Worm (Caenorhabditis elegans) whole organism, early embryonic: ENCODE measurements around the gene Y54G2A.40.
A peak's percentile ranks its signal among the peaks of the same experiment; 100 is the strongest.

ENCODE experiments used
- B0310.2 ChIP-seq: sonication (generic microtip); optimal IDR thresholded peaks from 2 replicates; lab custom pipeline; 2016; ENCODE audit warnings: mild to moderate bottlenecking, missing genetic modification characterization, missing compliant biosample characterization
- F13C5.2 ChIP-seq: sonication (generic microtip); optimal IDR thresholded peaks from 2 replicates; lab custom pipeline; 2017; ENCODE audit warnings: mild to moderate bottlenecking, missing genetic modification characterization, inconsistent platforms, missing compliant biosample characterization
- aly-1 ChIP-seq: sonication (generic microtip); optimal IDR thresholded peaks from 2 replicates; lab custom pipeline; 2016; ENCODE audit warnings: missing genetic modification characterization, missing compliant biosample characterization
- ama-1 ChIP-seq: fragments of 150-350 bp; optimal IDR thresholded peaks from 2 replicates; lab custom pipeline; 2014
- ceh-13 ChIP-seq: fragments of 200-800 bp; sonication (Bioruptor generic); optimal IDR thresholded peaks from 2 replicates; lab custom pipeline; 2018; ENCODE audit warnings: mild to moderate bottlenecking, missing genetic modification characterization, missing compliant biosample characterization
- ceh-36 ChIP-seq: sonication (generic microtip); optimal IDR thresholded peaks from 2 replicates; lab custom pipeline; 2016; ENCODE audit warnings: missing genetic modification characterization, inconsistent platforms, missing compliant biosample characterization
- ets-7 ChIP-seq: sonication (generic microtip); optimal IDR thresholded peaks from 2 replicates; lab custom pipeline; 2016; ENCODE audit warnings: missing genotype, missing genetic modification characterization, missing compliant biosample characterization
- flt-1 ChIP-seq: fragments of 200-800 bp; sonication (Bioruptor generic); IDR thresholded peaks from 2 replicates; pipeline ENCODE4 v1.3.6; 2022; ENCODE audit warnings: missing genetic modification characterization, missing compliant biosample characterization
- hmbx-1 ChIP-seq: sonication (generic microtip); optimal IDR thresholded peaks from 2 replicates; lab custom pipeline; 2016; ENCODE audit warnings: mild to moderate bottlenecking, missing genetic modification characterization, missing compliant biosample characterization
- hmg-4 ChIP-seq: fragments of 200-800 bp; sonication (Bioruptor generic); optimal IDR thresholded peaks from 2 replicates; lab custom pipeline; 2018; ENCODE audit warnings: mild to moderate bottlenecking, missing genetic modification characterization, missing compliant biosample characterization
- hnd-1 ChIP-seq: sonication (generic microtip); optimal IDR thresholded peaks from 2 replicates; lab custom pipeline; 2016; ENCODE audit warnings: missing genetic modification characterization, missing compliant biosample characterization
- pes-1 ChIP-seq: fragments of 200-800 bp; sonication (Bioruptor generic); IDR thresholded peaks from 2 replicates; pipeline ENCODE4 v1.3.6; 2022; ENCODE audit warnings: missing genetic modification reagents, missing genetic modification characterization, missing compliant biosample characterization
- scrt-1 ChIP-seq: fragments of 200-800 bp; sonication (Bioruptor generic); IDR thresholded peaks from 2 replicates; pipeline ENCODE4 v1.3.6; 2022; ENCODE audit warnings: missing genetic modification characterization, missing compliant biosample characterization
- sea-1 ChIP-seq: fragments of 200-800 bp; sonication (Bioruptor generic); conservative IDR thresholded peaks from 2 replicates; pipeline ENCODE4 v1.3.6; 2022; ENCODE audit warnings: missing genetic modification characterization, missing compliant biosample characterization
- tbx-11 ChIP-seq: fragments of 200-800 bp; sonication (Bioruptor generic); IDR thresholded peaks from 2 replicates; pipeline ENCODE4 v1.3.6; 2022; ENCODE audit warnings: missing genetic modification characterization, missing compliant biosample characterization
- tbx-37 ChIP-seq: fragments of 200-800 bp; sonication (Bioruptor generic); conservative IDR thresholded peaks from 2 replicates; pipeline ENCODE4 v1.3.6; 2022; ENCODE audit warnings: missing genetic modification reagents, missing genetic modification characterization, missing compliant biosample characterization
- tra-4 ChIP-seq: sonication (generic microtip); optimal IDR thresholded peaks from 2 replicates; lab custom pipeline; 2017; ENCODE audit warnings: missing genetic modification characterization, missing compliant biosample characterization

Gene Y54G2A.40

ce11 chrIV:2864743-2865142, 18.5 kb downstream of the Y54G2A.40 start, which contains the start of gene Y54G2A.16:
Gene Y54G2A.16 (minus strand): TSS chrIV:2864843.
- TF ChIP-seq flt-1 (GFP tag; lab: Robert Waterston, UW) (no peak), ets-7 (tag; lab: Kevin White, UChicago) (no peak), ama-1 (lab: Kevin White, UChicago) (no peak), pes-1 (no peak), tbx-11 (GFP tag; lab: Robert Waterston, UW) (no peak), F13C5.2 (tag; lab: Kevin White, UChicago) (no peak), aly-1 (no peak), hmbx-1 (tag; lab: Kevin White, UChicago) (no peak), ceh-36 (tag; lab: Kevin White, UChicago) (no peak), B0310.2 (no peak), scrt-1 (no peak), ceh-13 (GFP tag; lab: Kevin White, UChicago) (no peak)

- TF ChIP-seq hmbx-1 (tag; lab: Kevin White, UChicago) (no peak), scrt-1 (no peak), ceh-36 (tag; lab: Kevin White, UChicago) (no peak), hmg-4 (GFP tag; lab: Kevin White, UChicago) (no peak), tra-4 (no peak)
Measured at ce11 chrIV:2885260-2885659, 39.0 kb downstream of the Y54G2A.40 start.

ce11 chrIV:2886655-2887054, 40.4 kb downstream of the Y54G2A.40 start, which contains the start of gene dml-1:
Gene dml-1 (plus strand): TSS chrIV:2886955.
- TF ChIP-seq sea-1 = no peak
- no peak for TF ChIP-seq hmbx-1 (tag; lab: Kevin White, UChicago)
- TF ChIP-seq pes-1 = no peak
- TF ChIP-seq F13C5.2 (tag; lab: Kevin White, UChicago) = no peak
- TF ChIP-seq hnd-1 (tag; lab: Kevin White, UChicago) = no peak
- no peak for TF ChIP-seq tbx-11 (GFP tag; lab: Robert Waterston, UW)
- no peak for TF ChIP-seq aly-1
- TF ChIP-seq scrt-1 = no peak
- no peak for TF ChIP-seq B0310.2
- TF ChIP-seq ets-7 (tag; lab: Kevin White, UChicago) = no peak
- TF ChIP-seq hmg-4 (GFP tag; lab: Kevin White, UChicago) = no peak
- no peak for TF ChIP-seq tra-4
- TF ChIP-seq ceh-36 (tag; lab: Kevin White, UChicago) = no peak
- no peak for TF ChIP-seq ama-1 (lab: Kevin White, UChicago)
- no peak for TF ChIP-seq ceh-13 (GFP tag; lab: Kevin White, UChicago)

ce11 chrIV:2887245-2887644, 41.0 kb downstream of the Y54G2A.40 start:
- TF ChIP-seq aly-1 (no peak), ama-1 (lab: Kevin White, UChicago) (no peak), hnd-1 (tag; lab: Kevin White, UChicago) (no peak), sea-1 (no peak), ets-7 (tag; lab: Kevin White, UChicago) (no peak), tbx-11 (GFP tag; lab: Robert Waterston, UW) (no peak), pes-1 (no peak), hmbx-1 (tag; lab: Kevin White, UChicago) (no peak), tbx-37 (GFP tag; lab: Robert Waterston, UW) (no peak), ceh-13 (GFP tag; lab: Kevin White, UChicago) (no peak), F13C5.2 (tag; lab: Kevin White, UChicago) (no peak), tra-4 (no peak), flt-1 (GFP tag; lab: Robert Waterston, UW) (no peak), ceh-36 (tag; lab: Kevin White, UChicago) (no peak), B0310.2 (no peak), hmg-4 (GFP tag; lab: Kevin White, UChicago) (no peak), scrt-1 (no peak)

ce11 chrIV:2888496-2889101, 42.3 kb downstream of the Y54G2A.40 start:
- no peak for TF ChIP-seq flt-1 (GFP tag; lab: Robert Waterston, UW)
- TF ChIP-seq B0310.2 = no peak
- no peak for TF ChIP-seq ceh-36 (tag; lab: Kevin White, UChicago)
- TF ChIP-seq scrt-1 = no peak
- TF ChIP-seq sea-1 = no peak
- TF ChIP-seq ets-7 (tag; lab: Kevin White, UChicago) = no peak
- TF ChIP-seq hnd-1 (tag; lab: Kevin White, UChicago) = no peak
- TF ChIP-seq tra-4 = no peak
- TF ChIP-seq aly-1 = no peak
- TF ChIP-seq tbx-11 (GFP tag; lab: Robert Waterston, UW) = no peak
- no peak for TF ChIP-seq F13C5.2 (tag; lab: Kevin White, UChicago)
- no peak for TF ChIP-seq hmbx-1 (tag; lab: Kevin White, UChicago)
- no peak for TF ChIP-seq hmg-4 (GFP tag; lab: Kevin White, UChicago)
- TF ChIP-seq ama-1 (lab: Kevin White, UChicago) = no peak
- TF ChIP-seq pes-1 = no peak
- TF ChIP-seq ceh-13 (GFP tag; lab: Kevin White, UChicago) = no peak
- TF ChIP-seq tbx-37 (GFP tag; lab: Robert Waterston, UW) = no peak

ce11 chrIV:2890401-2890952, 44.2 kb downstream of the Y54G2A.40 start, which contains the start of the genes nprt-1 and dib-1:
Gene nprt-1 (minus strand): TSS chrIV:2890451.
Gene dib-1 (plus strand): TSS chrIV:2890882.
- peak; percentile 21 for TF ChIP-seq F13C5.2 (tag; lab: Kevin White, UChicago)
- no peak for TF ChIP-seq hmbx-1 (tag; lab: Kevin White, UChicago)

- TF ChIP-seq pes-1 (no peak), B0310.2 (no peak), scrt-1 (no peak)
Measured at ce11 chrIV:2891535-2892233, 45.4 kb downstream of the Y54G2A.40 start.
